Fruit fly (Drosophila melanogaster) whole organism, embryonic: ENCODE data around the gene Nepl14.

Experiments used
- Abd-B ChIP-seq: fragments of 200-800 bp; sonication (Bioruptor generic); optimal IDR thresholded peaks from 2 replicates; lab custom pipeline; 2018; ENCODE audit warnings: missing biosample characterization, mild to moderate bottlenecking, missing genetic modification characterization, moderate library complexity
- CG18619 ChIP-seq: fragments of 200-800 bp; sonication (Bioruptor generic); optimal IDR thresholded peaks from 3 replicates; lab custom pipeline; 2017; ENCODE audit warnings: missing biosample characterization, mild to moderate bottlenecking, missing genetic modification characterization
- Hr39 ChIP-seq: fragments of >200 bp; optimal IDR thresholded peaks from 2 replicates; lab custom pipeline; 2017
- disco-r ChIP-seq: fragments of 200-800 bp; sonication (Bioruptor generic); optimal IDR thresholded peaks from 2 replicates; lab custom pipeline; 2016; ENCODE audit warnings: missing biosample characterization, missing genetic modification characterization
- dysf ChIP-seq: fragments of 200-800 bp; sonication (Bioruptor generic); IDR thresholded peaks from 3 replicates; pipeline ENCODE4 v1.3.6; 2022; ENCODE audit warnings: missing biosample characterization, missing genetic modification characterization
- gt ChIP-seq: fragments of 200-800 bp; sonication (Bioruptor generic); IDR thresholded peaks from 2 replicates; pipeline ENCODE4 v1.3.6; 2022; ENCODE audit warnings: missing biosample characterization, missing genetic modification characterization
- stc ChIP-seq: fragments of 200-800 bp; sonication (Bioruptor generic); IDR thresholded peaks from 2 replicates; pipeline ENCODE4 v1.3.6; 2022; ENCODE audit warnings: missing biosample characterization, missing genetic modification characterization

dm6 chr3R:22753600-22753894, 10.0 kb downstream of the Nepl14 start:
- no peak for TF ChIP-seq Hr39 (lab: Kevin White, UChicago)
- TF ChIP-seq dysf (GFP tag; lab: Robert Waterston, UW), result no peak
- TF ChIP-seq stc (GFP tag; lab: Robert Waterston, UW), result no peak
- TF ChIP-seq gt (GFP tag; lab: Robert Waterston, UW), result no peak
- no peak for TF ChIP-seq Abd-B (GFP tag; lab: Kevin White, UChicago)
- TF ChIP-seq CG18619 (GFP tag; lab: Kevin White, UChicago), result no peak
- TF ChIP-seq disco-r, result no peak
